Fruit fly (Drosophila melanogaster) whole organism: ENCODE data around the gene Alh.

ENCODE experiments used
- CG8478 ChIP-seq: fragments of >200 bp; optimal IDR thresholded peaks from 2 replicates; lab custom pipeline; 2018; ENCODE audit warnings: inconsistent platforms
- usp ChIP-seq: fragments of >200 bp; optimal IDR thresholded peaks from 2 replicates; lab custom pipeline; 2017; ENCODE audit warnings: missing biosample characterization, missing genetic modification characterization, mixed read lengths

dm6 chr3R:7109760-7110303, 14.2 kb downstream of the Alh start:
- no peak for TF ChIP-seq usp (GFP tag; lab: Kevin White, UChicago)
- TF ChIP-seq CG8478 (lab: Kevin White, UChicago), result no peak
